Fruit fly (Drosophila melanogaster) whole organism, prepupa: ENCODE measurements around the gene CG33912.
A peak's percentile ranks its signal among the peaks of the same experiment; 100 is the strongest.

Experiments
- Blimp-1 ChIP-seq: fragments of 200-800 bp; sonication (Bioruptor generic); optimal IDR thresholded peaks from 3 replicates; lab custom pipeline; 2017; ENCODE audit warnings: missing biosample characterization, missing genetic modification characterization, mild to moderate bottlenecking, moderate library complexity, missing genetic modification reagents
- CG10631 ChIP-seq: fragments of 200-800 bp; sonication (Bioruptor generic); optimal IDR thresholded peaks from 2 replicates; lab custom pipeline; 2016; ENCODE audit warnings: missing biosample characterization, missing genetic modification characterization
- CG10669 ChIP-seq: fragments of 200-800 bp; sonication (Bioruptor generic); optimal IDR thresholded peaks from 3 replicates; lab custom pipeline; 2018; ENCODE audit warnings: missing biosample characterization, mild to moderate bottlenecking, missing genetic modification characterization, moderate library complexity
- CG11762 ChIP-seq: fragments of 200-800 bp; sonication (Bioruptor generic); optimal IDR thresholded peaks from 3 replicates; lab custom pipeline; 2016; ENCODE audit warnings: missing biosample characterization, missing genetic modification characterization; ENCODE audit not compliant: insufficient read depth
- CG15336 ChIP-seq: fragments of 200-800 bp; sonication (Bioruptor generic); IDR thresholded peaks from 2 replicates; pipeline ENCODE4 v1.3.6; 2022; ENCODE audit warnings: missing biosample characterization, missing genetic modification characterization
- CG1621 ChIP-seq: fragments of 200-800 bp; sonication (Bioruptor generic); optimal IDR thresholded peaks from 3 replicates; lab custom pipeline; 2018; ENCODE audit warnings: missing biosample characterization, mild to moderate bottlenecking, missing genetic modification characterization
- CG16779 ChIP-seq: fragments of 200-800 bp; sonication (Bioruptor generic); optimal IDR thresholded peaks from 3 replicates; lab custom pipeline; 2017; ENCODE audit warnings: missing biosample characterization, mild to moderate bottlenecking, missing genetic modification characterization
- CG3032 ChIP-seq: fragments of 200-800 bp; optimal IDR thresholded peaks from 2 replicates; lab custom pipeline; 2019; ENCODE audit warnings: missing biosample characterization, mild to moderate bottlenecking, missing genetic modification characterization, moderate library complexity
- CG32006 ChIP-seq: fragments of 200-800 bp; sonication (Bioruptor generic); optimal IDR thresholded peaks from 3 replicates; lab custom pipeline; 2017; ENCODE audit warnings: missing biosample characterization, mild to moderate bottlenecking, missing genetic modification characterization
- CG3919 ChIP-seq: fragments of 200-800 bp; sonication (Bioruptor generic); optimal IDR thresholded peaks from 3 replicates; lab custom pipeline; 2016; ENCODE audit warnings: missing biosample characterization, missing genetic modification characterization
- CG4318 ChIP-seq: fragments of 200-800 bp; sonication (Bioruptor generic); optimal IDR thresholded peaks from 3 replicates; lab custom pipeline; 2017; ENCODE audit warnings: missing biosample characterization, mild to moderate bottlenecking, missing genetic modification characterization
- CG6163 ChIP-seq: fragments of 200-800 bp; sonication (Bioruptor generic); IDR thresholded peaks from 3 replicates; pipeline ENCODE4 v1.3.6; 2022; ENCODE audit warnings: missing biosample characterization, missing genetic modification characterization
- CG6276 ChIP-seq: fragments of 200-800 bp; sonication (Bioruptor generic); optimal IDR thresholded peaks from 2 replicates; lab custom pipeline; 2017; ENCODE audit warnings: missing biosample characterization, mild to moderate bottlenecking, missing genetic modification characterization
- CG6808 ChIP-seq: fragments of 200-800 bp; sonication (Bioruptor generic); optimal IDR thresholded peaks from 3 replicates; lab custom pipeline; 2017; ENCODE audit warnings: missing biosample characterization, missing genetic modification characterization, mild to moderate bottlenecking, moderate library complexity, missing genetic modification reagents
- CG7368 ChIP-seq: fragments of 200-800 bp; sonication (Bioruptor generic); optimal IDR thresholded peaks from 3 replicates; lab custom pipeline; 2016; ENCODE audit warnings: missing biosample characterization, missing genetic modification characterization
- CG8319 ChIP-seq: fragments of 200-800 bp; sonication (Bioruptor generic); optimal IDR thresholded peaks from 3 replicates; lab custom pipeline; 2016; ENCODE audit warnings: missing biosample characterization, missing genetic modification characterization
- Eip78C ChIP-seq: fragments of 200-800 bp; sonication (Bioruptor generic); peaks from one replicate; lab custom pipeline; 2016; ENCODE audit warnings: missing biosample characterization, missing genetic modification characterization
- Eip93F ChIP-seq: fragments of 200-800 bp; sonication (Bioruptor generic); optimal IDR thresholded peaks from 2 replicates; lab custom pipeline; 2016; ENCODE audit warnings: missing biosample characterization, mild to moderate bottlenecking, missing genetic modification characterization
- Ets96B ChIP-seq: fragments of 200-800 bp; optimal IDR thresholded peaks from 2 replicates; lab custom pipeline; 2019; ENCODE audit warnings: missing biosample characterization, mild to moderate bottlenecking, missing genetic modification characterization, moderate library complexity
- Gug ChIP-seq: fragments of 200-800 bp; sonication (Bioruptor generic); IDR thresholded peaks from 2 replicates; pipeline ENCODE4 v1.3.6; 2022; ENCODE audit warnings: missing biosample characterization, missing genetic modification characterization
- Hr38 ChIP-seq: sonication (Bioruptor generic); optimal IDR thresholded peaks from 2 replicates; lab custom pipeline; 2016; ENCODE audit warnings: missing biosample characterization, missing genetic modification characterization
- Hr4 ChIP-seq: fragments of 200-800 bp; sonication (Bioruptor generic); optimal IDR thresholded peaks from 3 replicates; lab custom pipeline; 2016; ENCODE audit warnings: missing biosample characterization, missing genetic modification characterization
- Lpt ChIP-seq: fragments of 200-800 bp; sonication (Bioruptor generic); optimal IDR thresholded peaks from 3 replicates; lab custom pipeline; 2016; ENCODE audit warnings: missing biosample characterization, missing genetic modification characterization
- Met ChIP-seq: fragments of 200-800 bp; sonication (Bioruptor generic); optimal IDR thresholded peaks from 3 replicates; lab custom pipeline; 2016; ENCODE audit warnings: missing biosample characterization, missing genetic modification characterization
- Smox ChIP-seq: fragments of 200-800 bp; sonication (Bioruptor generic); optimal IDR thresholded peaks from 3 replicates; lab custom pipeline; 2016; ENCODE audit warnings: missing biosample characterization, missing genetic modification characterization
- Sox15 ChIP-seq: fragments of 200-800 bp; sonication (Bioruptor generic); optimal IDR thresholded peaks from 3 replicates; lab custom pipeline; 2016; ENCODE audit warnings: missing biosample characterization, missing genetic modification characterization
- achi ChIP-seq: fragments of 200-800 bp; sonication (Bioruptor generic); optimal IDR thresholded peaks from 3 replicates; lab custom pipeline; 2016; ENCODE audit warnings: missing biosample characterization, missing genetic modification characterization
- acj6 ChIP-seq: fragments of 200-800 bp; sonication (Bioruptor generic); optimal IDR thresholded peaks from 3 replicates; lab custom pipeline; 2016; ENCODE audit warnings: missing biosample characterization, missing genetic modification characterization
- cyc ChIP-seq: fragments of 200-800 bp; sonication (Bioruptor generic); optimal IDR thresholded peaks from 3 replicates; lab custom pipeline; 2016; ENCODE audit warnings: missing biosample characterization, missing genetic modification characterization
- dsx ChIP-seq: fragments of 200-800 bp; optimal IDR thresholded peaks from 3 replicates; lab custom pipeline; 2019; ENCODE audit warnings: missing biosample characterization, mild to moderate bottlenecking, missing genetic modification characterization, moderate library complexity; ENCODE audit not compliant: poor library complexity, severe bottlenecking
- esn ChIP-seq: fragments of 200-800 bp; sonication (Bioruptor generic); optimal IDR thresholded peaks from 2 replicates; lab custom pipeline; 2016; ENCODE audit warnings: missing biosample characterization, mild to moderate bottlenecking, missing genetic modification characterization, moderate library complexity
- fd59A ChIP-seq: fragments of 200-800 bp; sonication (Bioruptor generic); optimal IDR thresholded peaks from 2 replicates; lab custom pipeline; 2017; ENCODE audit warnings: missing biosample characterization, mild to moderate bottlenecking, missing genetic modification characterization, missing genetic modification reagents
- fd85E ChIP-seq: fragments of 200-800 bp; sonication (Bioruptor generic); optimal IDR thresholded peaks from 3 replicates; lab custom pipeline; 2016; ENCODE audit warnings: missing biosample characterization, missing genetic modification characterization
- fkh ChIP-seq: fragments of 200-800 bp; sonication (Bioruptor generic); optimal IDR thresholded peaks from 3 replicates; lab custom pipeline; 2017; ENCODE audit warnings: missing biosample characterization, mild to moderate bottlenecking, missing genetic modification characterization, moderate library complexity
- net ChIP-seq: fragments of 200-800 bp; sonication (Bioruptor generic); optimal IDR thresholded peaks from 3 replicates; lab custom pipeline; 2016; ENCODE audit warnings: missing biosample characterization, missing genetic modification characterization
- pdm3 ChIP-seq: fragments of 200-800 bp; sonication (Bioruptor generic); optimal IDR thresholded peaks from 3 replicates; lab custom pipeline; 2016; ENCODE audit warnings: missing biosample characterization, missing genetic modification characterization
- spab ChIP-seq: fragments of 200-800 bp; sonication (Bioruptor generic); optimal IDR thresholded peaks from 2 replicates; lab custom pipeline; 2017; ENCODE audit warnings: missing biosample characterization, mild to moderate bottlenecking, missing genetic modification characterization, missing genetic modification reagents
- ss ChIP-seq, 2 experiments: fragments of 200-800 bp; sonication (Bioruptor generic); optimal IDR thresholded peaks; 2 replicates in 1 of 2; 3 replicates in 1 of 2; lab custom pipeline; 2017 to 2018; ENCODE audit warnings: mild to moderate bottlenecking in 2 of 2, missing biosample characterization in 2 of 2, missing genetic modification characterization in 2 of 2, moderate library complexity in 1 of 2
- svp ChIP-seq: fragments of 200-800 bp; sonication (Bioruptor generic); peaks from one replicate; lab custom pipeline; 2016; ENCODE audit warnings: missing biosample characterization, missing genetic modification characterization
- topi ChIP-seq: fragments of 200-800 bp; sonication (Bioruptor generic); optimal IDR thresholded peaks from 3 replicates; lab custom pipeline; 2016; ENCODE audit warnings: missing biosample characterization, missing genetic modification characterization

Gene CG33912

dm6 chr3L:20778224-20779063, 23.0 kb upstream of the CG33912 start, which contains the start of the genes Pex16 and Pex14 (continued):
- TF ChIP-seq CG16779 (peak; percentile 12), Sox15 (GFP tag; lab: Kevin White, UChicago) (peak; percentile 63), ss (GFP tag; optimal IDR thresholded peaks at IDR 0.05; lab: Kevin White, UChicago) (peak; percentile 22 to 38), fkh (GFP tag; lab: Kevin White, UChicago) (peak; percentile 27), CG10631 (no peak), CG7368 (GFP tag; lab: Kevin White, UChicago) (peak; percentile 38), net (GFP tag; lab: Kevin White, UChicago) (peak; percentile 64), svp (GFP tag; lab: Kevin White, UChicago) (peak; percentile 91), Eip93F (GFP tag; lab: Kevin White, UChicago) (no peak), achi (peak; percentile 55)
- TF ChIP-seq, all 60 proteins: peak for 39

dm6 chr3L:20777496-20777895, 22.0 kb upstream of the CG33912 start:
- TF ChIP-seq CG8319 (GFP tag; lab: Kevin White, UChicago): no peak
- TF ChIP-seq CG4318 (GFP tag; lab: Kevin White, UChicago): no peak
- no peak for TF ChIP-seq CG15336 (GFP tag; lab: Robert Waterston, UW)
- TF ChIP-seq CG6163 (GFP tag; lab: Robert Waterston, UW): no peak

- peak; percentile 94 for TF ChIP-seq svp (GFP tag; lab: Kevin White, UChicago)
- no peak for TF ChIP-seq esn (GFP tag; lab: Kevin White, UChicago)
Observed at dm6 chr3L:20772647-20773015, 17.1 kb upstream of the CG33912 start.

- TF ChIP-seq CG7368 (GFP tag; lab: Kevin White, UChicago): peak; percentile 81
- TF ChIP-seq CG3032 (tag; lab: Kevin White, UChicago): peak; percentile 72
- peak; percentile 63 for TF ChIP-seq CG6808 (GFP tag; lab: Kevin White, UChicago)
- TF ChIP-seq CG10631: peak; percentile 72
- TF ChIP-seq Eip93F (GFP tag; lab: Kevin White, UChicago): peak; percentile 45
- peak; percentile 91 for TF ChIP-seq svp (GFP tag; lab: Kevin White, UChicago)
- peak; percentile 56 for TF ChIP-seq Lpt (GFP tag; lab: Kevin White, UChicago)
- peak; percentile 84 for TF ChIP-seq CG10669 (GFP tag; lab: Kevin White, UChicago)
- TF ChIP-seq ss (GFP tag; optimal IDR thresholded peaks at IDR 0.05; lab: Kevin White, UChicago): peak; percentile 30 to 63
- peak; percentile 79 for TF ChIP-seq Ets96B (tag; lab: Kevin White, UChicago)
- TF ChIP-seq spab: peak; percentile 65
- TF ChIP-seq topi (GFP tag; lab: Kevin White, UChicago): peak; percentile 87
- TF ChIP-seq cyc (GFP tag; lab: Kevin White, UChicago): peak; percentile 76
- peak; percentile 74 for TF ChIP-seq Gug (GFP tag; lab: Robert Waterston, UW)
- peak; percentile 62 for TF ChIP-seq CG8319 (GFP tag; lab: Kevin White, UChicago)
- TF ChIP-seq acj6 (GFP tag; lab: Kevin White, UChicago): peak; percentile 79
- no peak for TF ChIP-seq Blimp-1 (GFP tag; lab: Kevin White, UChicago)
- TF ChIP-seq esn (GFP tag; lab: Kevin White, UChicago): peak; percentile 86
- TF ChIP-seq achi: peak; percentile 83
- TF ChIP-seq CG6276 (GFP tag; lab: Kevin White, UChicago): peak; percentile 83
- TF ChIP-seq CG1621 (tag; lab: Kevin White, UChicago): peak; percentile 76
- TF ChIP-seq Hr4: peak; percentile 86
- TF ChIP-seq CG4318 (GFP tag; lab: Kevin White, UChicago): no peak
- TF ChIP-seq Hr38 (GFP tag; lab: Kevin White, UChicago): no peak
- TF ChIP-seq fd85E: no peak
- peak; percentile 85 for TF ChIP-seq CG32006 (GFP tag; lab: Kevin White, UChicago)
- peak; percentile 70 for TF ChIP-seq CG11762 (GFP tag; lab: Kevin White, UChicago)
- TF ChIP-seq CG3919 (GFP tag; lab: Kevin White, UChicago): peak; percentile 85
- TF ChIP-seq Eip78C (GFP tag; lab: Kevin White, UChicago): peak; percentile 97
- peak; percentile 8 for TF ChIP-seq fkh (GFP tag; lab: Kevin White, UChicago)
- peak; percentile 83 for TF ChIP-seq Smox (GFP tag; lab: Kevin White, UChicago)
- TF ChIP-seq fd59A (GFP tag; lab: Kevin White, UChicago): peak; percentile 53
- TF ChIP-seq Met (GFP tag; lab: Kevin White, UChicago): peak; percentile 87
- TF ChIP-seq pdm3: peak; percentile 86
- peak; percentile 72 for TF ChIP-seq dsx
Observed at dm6 chr3L:20771891-20772646, 16.6 kb upstream of the CG33912 start.
